Fruit fly (Drosophila melanogaster): ENCODE measurements around the gene CG32191.
A peak's percentile ranks its signal among the peaks of the same experiment; 100 is the strongest.

Gene CG32191

dm6 chr3L:17802107-17802506, 6.8 kb downstream of the CG32191 start, which contains the start of gene NUCB1 (continued):
- TF ChIP-seq disco-r (GFP tag; optimal IDR thresholded peaks at IDR 0.05) (peak; percentile 26), Sry-δ (GFP tag; optimal IDR thresholded peaks at IDR 0.05) (peak; percentile 41), CoRest (tag; optimal IDR thresholded peaks at IDR 0.05) (peak; percentile 47), TFAM (GFP tag; optimal IDR thresholded peaks at IDR 0.05) (no peak), jumu (GFP tag; optimal IDR thresholded peaks at IDR 0.05) (peak; percentile 8), cato (GFP tag; optimal IDR thresholded peaks at IDR 0.05; ENCODE audit: borderline replicate concordance) (no peak), CG4707 (GFP tag; optimal IDR thresholded peaks at IDR 0.05) (no peak), CG1529 (GFP tag; optimal IDR thresholded peaks at IDR 0.05) (no peak), CG33557 (GFP tag; optimal IDR thresholded peaks at IDR 0.05) (peak; percentile 25), Atf-2 (GFP tag; optimal IDR thresholded peaks at IDR 0.05) (peak; percentile 12), CG10959 (GFP tag; IDR thresholded peaks at IDR 0.05) (no peak), CG11723 (GFP tag; optimal IDR thresholded peaks at IDR 0.05) (no peak), nerfin-2 (GFP tag; IDR thresholded peaks at IDR 0.05; ENCODE audit: partially characterized antibody) (no peak), CG2875 (GFP tag; optimal IDR thresholded peaks at IDR 0.05) (peak; percentile 17), H15 (GFP tag; IDR thresholded peaks at IDR 0.05) (no peak), CG6254 (GFP tag; optimal IDR thresholded peaks at IDR 0.05) (no peak), CG31388 (GFP tag; optimal IDR thresholded peaks at IDR 0.05) (no peak), rib (GFP tag; IDR thresholded peaks at IDR 0.05) (no peak), CG8944 (GFP tag; optimal IDR thresholded peaks at IDR 0.05) (peak; percentile 33), HLH54F (GFP tag; optimal IDR thresholded peaks at IDR 0.05) (peak; percentile 13), nmo (GFP tag; optimal IDR thresholded peaks at IDR 0.05) (peak; percentile 77), danr (GFP tag; IDR thresholded peaks at IDR 0.05) (no peak), Hsf (GFP tag; optimal IDR thresholded peaks at IDR 0.05) (peak; percentile 37), gce (GFP tag; IDR thresholded peaks at IDR 0.05) (no peak), bowl (GFP tag; IDR thresholded peaks at IDR 0.05) (no peak), CG2199 (GFP tag; IDR thresholded peaks at IDR 0.05) (no peak), ind (GFP tag; optimal IDR thresholded peaks at IDR 0.05) (peak; percentile 40), CG12659 (GFP tag; optimal IDR thresholded peaks at IDR 0.05) (peak; percentile 63), eve (GFP tag; optimal IDR thresholded peaks at IDR 0.05) (no peak), Neu2 (GFP tag; optimal IDR thresholded peaks at IDR 0.05; ENCODE audit: borderline replicate concordance) (no peak), stc (GFP tag; IDR thresholded peaks at IDR 0.05) (no peak), gro (GFP tag; optimal IDR thresholded peaks at IDR 0.05) (peak; percentile 71), Dip3 (GFP tag; optimal IDR thresholded peaks at IDR 0.05) (peak; percentile 43), mld (GFP tag; IDR thresholded peaks at IDR 0.05; ENCODE audit: partially characterized antibody) (no peak), sc (optimal IDR thresholded peaks at IDR 0.05) (no peak), sc (GFP tag; optimal IDR thresholded peaks at IDR 0.05) (no peak), ab (GFP tag; optimal IDR thresholded peaks at IDR 0.05) (no peak), emc (GFP tag; optimal IDR thresholded peaks at IDR 0.05) (no peak), caup (GFP tag; optimal IDR thresholded peaks at IDR 0.05; ENCODE audit: severe bottlenecking) (no peak), E2f2 (GFP tag; IDR thresholded peaks at IDR 0.05) (peak; percentile 24; the same call in 1 of the 2 replicates), pita (GFP tag; optimal IDR thresholded peaks at IDR 0.05) (peak; percentile 72), tx (GFP tag; optimal IDR thresholded peaks at IDR 0.05) (peak; percentile 15), Elba2 (GFP tag; optimal IDR thresholded peaks at IDR 0.05) (no peak), Stat92E (GFP tag; optimal IDR thresholded peaks at IDR 0.05) (peak in 1 of 3 experiments; percentile 23), Lpt (GFP tag; optimal IDR thresholded peaks at IDR 0.05) (no peak), Mrtf (GFP tag; IDR thresholded peaks at IDR 0.05) (no peak), MESR4 (GFP tag; optimal IDR thresholded peaks at IDR 0.05) (peak; percentile 93), Rfx (GFP tag; IDR thresholded peaks at IDR 0.05) (peak; percentile 68), lbe (GFP tag; optimal IDR thresholded peaks at IDR 0.05) (no peak), sug (tag; optimal IDR thresholded peaks at IDR 0.05) (no peak), CG15601 (tag; optimal IDR thresholded peaks at IDR 0.05) (no peak), MBD-R2 (GFP tag; IDR thresholded peaks at IDR 0.05) (peak; percentile 93)

Measured in whole organism, embryonic.